Worm (Caenorhabditis elegans): Measurements from ENCODE around the gene pgap-1.

The pgap-1 gene

ce11 chrV:11258896-11259295, 17.2 kb downstream of the pgap-1 start, which contains the start of gene lgc-36:
TSS of gene lgc-36 (minus strand) at chrV:11258996.
- TF ChIP-seq sea-1 (GFP tag; conservative IDR thresholded peaks at IDR 0.05): no peak
- no peak for TF ChIP-seq tbx-11 (GFP tag; IDR thresholded peaks at IDR 0.05)
- no peak for TF ChIP-seq hmbx-1 (tag; optimal IDR thresholded peaks at IDR 0.05)
- no peak for TF ChIP-seq B0310.2 (tag; optimal IDR thresholded peaks at IDR 0.05)
- TF ChIP-seq scrt-1 (GFP tag; IDR thresholded peaks at IDR 0.05): no peak
- no peak for TF ChIP-seq hmg-4 (GFP tag; optimal IDR thresholded peaks at IDR 0.05)
- TF ChIP-seq F13C5.2 (tag; optimal IDR thresholded peaks at IDR 0.05): no peak
- TF ChIP-seq tbx-37 (GFP tag; conservative IDR thresholded peaks at IDR 0.05): no peak
- TF ChIP-seq tra-4 (tag; optimal IDR thresholded peaks at IDR 0.05): no peak
- no peak for TF ChIP-seq hnd-1 (tag; optimal IDR thresholded peaks at IDR 0.05)

- TF ChIP-seq ceh-36 (tag; optimal IDR thresholded peaks at IDR 0.05): no peak
- TF ChIP-seq F13C5.2 (tag; optimal IDR thresholded peaks at IDR 0.05): no peak
- no peak for TF ChIP-seq aly-1 (tag; optimal IDR thresholded peaks at IDR 0.05)
- no peak for TF ChIP-seq hnd-1 (tag; optimal IDR thresholded peaks at IDR 0.05)
- TF ChIP-seq tbx-37 (GFP tag; conservative IDR thresholded peaks at IDR 0.05): no peak
- TF ChIP-seq hmbx-1 (tag; optimal IDR thresholded peaks at IDR 0.05): no peak
- no peak for TF ChIP-seq hmg-4 (GFP tag; optimal IDR thresholded peaks at IDR 0.05)
- no peak for TF ChIP-seq tra-4 (tag; optimal IDR thresholded peaks at IDR 0.05)
- no peak for TF ChIP-seq sea-1 (GFP tag; conservative IDR thresholded peaks at IDR 0.05)
- no peak for TF ChIP-seq tbx-11 (GFP tag; IDR thresholded peaks at IDR 0.05)
Measured at ce11 chrV:11260622-11261021, 18.9 kb downstream of the pgap-1 start, which contains the start of gene F07B10.7. TSS of gene F07B10.7 (minus strand) at chrV:11260722.

DNA sequence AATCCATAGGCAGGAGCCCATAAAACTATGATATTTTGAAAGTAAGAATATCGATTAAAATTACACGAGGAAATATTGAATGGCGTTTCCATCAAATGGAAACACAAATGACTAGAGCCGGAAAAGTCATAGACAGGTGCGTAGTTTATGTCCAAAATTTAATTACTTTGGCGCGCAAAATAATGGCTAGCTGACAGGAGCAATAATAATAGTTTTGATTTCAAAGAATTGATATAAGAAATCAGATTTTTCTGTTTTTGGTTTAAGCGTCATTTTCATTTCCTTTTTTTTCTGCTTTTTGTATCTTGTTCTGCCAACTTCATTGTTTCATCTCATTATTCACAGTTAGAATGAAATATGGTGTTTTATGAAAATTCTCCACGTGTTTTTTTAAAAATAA, 21.3 kb downstream of the pgap-1 start, which contains the start of gene F07B10.4:
TSS of gene F07B10.4 (minus strand) at position 101 of the 400 bp plus-strand sequence.
- TF ChIP-seq F13C5.2 (tag; optimal IDR thresholded peaks at IDR 0.05) (no peak), ama-1 (optimal IDR thresholded peaks at IDR 0.05) (no peak), tra-4 (tag; optimal IDR thresholded peaks at IDR 0.05) (no peak), tbx-37 (GFP tag; conservative IDR thresholded peaks at IDR 0.05) (no peak), scrt-1 (GFP tag; IDR thresholded peaks at IDR 0.05) (no peak), ceh-36 (tag; optimal IDR thresholded peaks at IDR 0.05) (no peak), aly-1 (tag; optimal IDR thresholded peaks at IDR 0.05) (no peak), hmg-4 (GFP tag; optimal IDR thresholded peaks at IDR 0.05) (no peak), flt-1 (GFP tag; IDR thresholded peaks at IDR 0.05) (no peak)

- TF ChIP-seq ets-7 (tag; optimal IDR thresholded peaks at IDR 0.05) (no peak), sea-1 (GFP tag; conservative IDR thresholded peaks at IDR 0.05) (no peak), tra-4 (tag; optimal IDR thresholded peaks at IDR 0.05) (no peak), hmbx-1 (tag; optimal IDR thresholded peaks at IDR 0.05) (no peak), hmg-4 (GFP tag; optimal IDR thresholded peaks at IDR 0.05) (no peak), tbx-37 (GFP tag; conservative IDR thresholded peaks at IDR 0.05) (no peak)
Measured at ce11 chrV:11265482-11265881, 23.8 kb downstream of the pgap-1 start, which contains the start of gene cln-3.1. TSS of gene cln-3.1 (minus strand) at chrV:11265652.

ce11 chrV:11266681-11267080, 25.0 kb downstream of the pgap-1 start, which contains the start of gene str-116:
TSS of gene str-116 (plus strand) at chrV:11266981.
- no peak for TF ChIP-seq ama-1 (optimal IDR thresholded peaks at IDR 0.05)
- no peak for TF ChIP-seq scrt-1 (GFP tag; IDR thresholded peaks at IDR 0.05)
- TF ChIP-seq F13C5.2 (tag; optimal IDR thresholded peaks at IDR 0.05): no peak
- TF ChIP-seq ceh-36 (tag; optimal IDR thresholded peaks at IDR 0.05): no peak
- TF ChIP-seq hmg-4 (GFP tag; optimal IDR thresholded peaks at IDR 0.05): no peak
- TF ChIP-seq hmbx-1 (tag; optimal IDR thresholded peaks at IDR 0.05): no peak
- no peak for TF ChIP-seq tra-4 (tag; optimal IDR thresholded peaks at IDR 0.05)
- TF ChIP-seq hnd-1 (tag; optimal IDR thresholded peaks at IDR 0.05): no peak
- no peak for TF ChIP-seq tbx-37 (GFP tag; conservative IDR thresholded peaks at IDR 0.05)
- TF ChIP-seq aly-1 (tag; optimal IDR thresholded peaks at IDR 0.05): no peak
- TF ChIP-seq sea-1 (GFP tag; conservative IDR thresholded peaks at IDR 0.05): no peak
- no peak for TF ChIP-seq pes-1 (GFP tag; IDR thresholded peaks at IDR 0.05)
- no peak for TF ChIP-seq flt-1 (GFP tag; IDR thresholded peaks at IDR 0.05)
- no peak for TF ChIP-seq B0310.2 (tag; optimal IDR thresholded peaks at IDR 0.05)
- no peak for TF ChIP-seq ceh-13 (GFP tag; optimal IDR thresholded peaks at IDR 0.05)
- TF ChIP-seq tbx-11 (GFP tag; IDR thresholded peaks at IDR 0.05): no peak
- no peak for TF ChIP-seq ets-7 (tag; optimal IDR thresholded peaks at IDR 0.05)

DNA sequence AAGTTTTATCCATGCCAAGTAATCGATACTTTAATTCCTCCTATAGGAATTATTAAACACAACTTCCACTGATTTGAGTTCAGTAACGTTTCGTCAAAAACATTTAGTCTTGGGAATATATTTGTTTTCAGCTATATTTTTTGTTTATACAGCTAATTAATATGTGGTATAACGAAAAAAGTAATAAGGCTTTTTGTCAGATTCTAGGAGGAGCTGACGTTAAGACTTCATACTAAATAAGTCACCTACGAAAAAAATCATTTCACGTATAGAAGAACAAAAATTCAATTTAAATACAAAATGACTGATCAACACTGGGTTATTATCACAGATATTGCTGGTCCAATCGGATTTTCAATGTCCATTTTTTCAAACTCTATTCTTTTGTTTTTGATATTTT, 27.1 kb downstream of the pgap-1 start, which contains the start of gene str-115:
TSS of gene str-115 (plus strand) at position 301 of the 400 bp plus-strand sequence.
- TF ChIP-seq tbx-37 (GFP tag; conservative IDR thresholded peaks at IDR 0.05) (no peak), B0310.2 (tag; optimal IDR thresholded peaks at IDR 0.05) (no peak)

DNA sequence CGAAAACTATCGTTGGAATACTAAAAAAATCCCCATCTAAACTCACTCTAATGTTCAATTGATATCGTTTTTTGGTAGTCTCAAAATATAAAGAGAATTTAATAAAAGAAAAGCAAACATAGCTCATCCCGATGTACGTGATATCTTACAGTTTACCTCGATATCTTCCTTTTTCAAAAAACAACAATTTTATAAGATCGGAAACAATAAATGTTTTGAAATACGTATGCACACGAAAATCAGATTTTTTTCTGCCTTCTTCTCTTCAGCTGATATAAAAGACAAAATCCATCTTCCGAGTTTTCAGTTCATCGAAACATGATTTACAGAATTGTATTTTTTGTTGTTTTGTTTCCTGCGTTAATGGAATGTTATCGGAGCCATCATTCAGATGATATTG, 29.4 kb downstream of the pgap-1 start, which contains the start of gene clec-222:
TSS of gene clec-222 (plus strand) at position 301 of the 400 bp plus-strand sequence.
- TF ChIP-seq ceh-13 (GFP tag; optimal IDR thresholded peaks at IDR 0.05) (no peak), F13C5.2 (tag; optimal IDR thresholded peaks at IDR 0.05) (no peak), aly-1 (tag; optimal IDR thresholded peaks at IDR 0.05) (no peak), hnd-1 (tag; optimal IDR thresholded peaks at IDR 0.05) (no peak), pes-1 (GFP tag; IDR thresholded peaks at IDR 0.05) (no peak)

DNA sequence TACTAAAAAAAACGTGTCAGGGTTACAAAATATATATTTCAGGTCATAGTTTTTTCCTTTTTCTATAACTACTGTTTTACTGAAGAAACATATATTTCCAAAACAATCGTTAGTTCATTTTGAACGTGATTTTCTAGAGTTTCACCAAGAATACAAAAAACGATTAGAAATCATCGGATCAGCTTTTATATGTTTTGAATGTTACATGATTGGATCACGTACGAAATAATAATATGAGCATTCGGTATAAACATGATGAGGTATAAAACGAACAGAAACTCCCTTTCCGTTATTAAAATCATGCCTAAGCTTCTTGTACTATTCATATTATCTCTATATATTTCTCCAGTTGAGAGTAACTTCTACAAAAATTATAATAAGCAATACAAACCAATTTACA, 31.2 kb downstream of the pgap-1 start, which contains the start of gene clec-223:
TSS of gene clec-223 (plus strand) at position 301 of the 400 bp plus-strand sequence.
- no peak for TF ChIP-seq ets-7 (tag; optimal IDR thresholded peaks at IDR 0.05)
- no peak for TF ChIP-seq aly-1 (tag; optimal IDR thresholded peaks at IDR 0.05)
- no peak for TF ChIP-seq ama-1 (optimal IDR thresholded peaks at IDR 0.05)
- TF ChIP-seq hmg-4 (GFP tag; optimal IDR thresholded peaks at IDR 0.05): no peak
- TF ChIP-seq hmbx-1 (tag; optimal IDR thresholded peaks at IDR 0.05): no peak
- TF ChIP-seq F13C5.2 (tag; optimal IDR thresholded peaks at IDR 0.05): no peak
- no peak for TF ChIP-seq pes-1 (GFP tag; IDR thresholded peaks at IDR 0.05)
- no peak for TF ChIP-seq B0310.2 (tag; optimal IDR thresholded peaks at IDR 0.05)

Data from whole organism, early embryonic.